Worm (Caenorhabditis elegans) whole organism, early embryonic: Measurements from ENCODE around the gene srd-48.

Source experiments
- B0310.2 ChIP-seq: sonication (generic microtip); optimal IDR thresholded peaks from 2 replicates; lab custom pipeline; 2016; ENCODE audit warnings: mild to moderate bottlenecking, missing genetic modification characterization, missing compliant biosample characterization
- aly-1 ChIP-seq: sonication (generic microtip); optimal IDR thresholded peaks from 2 replicates; lab custom pipeline; 2016; ENCODE audit warnings: missing genetic modification characterization, missing compliant biosample characterization
- ama-1 ChIP-seq: fragments of 150-350 bp; optimal IDR thresholded peaks from 2 replicates; lab custom pipeline; 2014
- flt-1 ChIP-seq: fragments of 200-800 bp; sonication (Bioruptor generic); IDR thresholded peaks from 2 replicates; pipeline ENCODE4 v1.3.6; 2022; ENCODE audit warnings: missing genetic modification characterization, missing compliant biosample characterization
- pes-1 ChIP-seq: fragments of 200-800 bp; sonication (Bioruptor generic); IDR thresholded peaks from 2 replicates; pipeline ENCODE4 v1.3.6; 2022; ENCODE audit warnings: missing genetic modification reagents, missing genetic modification characterization, missing compliant biosample characterization
- sea-1 ChIP-seq: fragments of 200-800 bp; sonication (Bioruptor generic); conservative IDR thresholded peaks from 2 replicates; pipeline ENCODE4 v1.3.6; 2022; ENCODE audit warnings: missing genetic modification characterization, missing compliant biosample characterization
- tbx-37 ChIP-seq: fragments of 200-800 bp; sonication (Bioruptor generic); conservative IDR thresholded peaks from 2 replicates; pipeline ENCODE4 v1.3.6; 2022; ENCODE audit warnings: missing genetic modification reagents, missing genetic modification characterization, missing compliant biosample characterization

DNA sequence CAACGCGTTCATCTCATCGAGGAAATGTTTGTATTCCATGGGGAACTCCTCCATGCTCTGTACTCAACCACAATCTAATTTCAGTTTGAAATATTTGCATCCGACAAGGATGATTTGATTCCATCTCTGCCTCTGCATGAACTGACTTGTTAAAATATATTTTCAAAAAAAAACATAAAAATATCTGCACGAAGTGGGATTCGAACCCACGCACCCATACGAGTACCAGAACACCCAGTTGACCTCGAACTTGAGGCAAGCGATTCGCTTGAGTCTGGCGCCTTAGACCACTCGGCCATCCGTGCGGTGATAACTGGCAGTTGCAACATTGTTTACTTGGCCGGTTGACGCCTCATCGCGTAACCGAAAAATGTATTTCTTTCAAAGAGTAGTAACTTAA, 11.9 kb downstream of the srd-48 start:
- TF ChIP-seq tbx-37 (GFP tag; lab: Robert Waterston, UW) (no peak), pes-1 (GFP tag; lab: Robert Waterston, UW) (no peak; the same call in 1 of the 2 replicates), sea-1 (no peak), B0310.2 (tag; lab: Kevin White, UChicago) (no peak), ama-1 (lab: Kevin White, UChicago) (no peak), flt-1 (GFP tag; lab: Robert Waterston, UW) (no peak), aly-1 (tag; lab: Kevin White, UChicago) (no peak)
